Worm (Caenorhabditis elegans) whole organism, mixed stage, embryonic: ENCODE results near the gene fbxb-60.

ENCODE experiments used
- ceh-83 ChIP-seq: fragments of 200-800 bp; sonication (Bioruptor generic); optimal IDR thresholded peaks from 2 replicates; lab custom pipeline; 2018; ENCODE audit warnings: mild to moderate bottlenecking, missing genetic modification characterization, missing compliant biosample characterization
- elt-1 ChIP-seq: sonication (generic microtip); optimal IDR thresholded peaks from 2 replicates; lab custom pipeline; 2017; ENCODE audit warnings: missing genetic modification characterization, mild to moderate bottlenecking, missing compliant biosample characterization, antibody characterized with exemption, moderate library complexity, borderline replicate concordance; ENCODE audit not compliant: insufficient read depth
- lin-13 ChIP-seq: fragments of 150-350 bp; optimal IDR thresholded peaks from 2 replicates; lab custom pipeline; 2014; ENCODE audit warnings: missing biosample characterization, missing genetic modification characterization
- mab-5 ChIP-seq: fragments of 150-350 bp; optimal IDR thresholded peaks from 2 replicates; lab custom pipeline; 2014; ENCODE audit warnings: missing biosample characterization, missing genetic modification characterization
- mep-1 ChIP-seq: fragments of 150-350 bp; optimal IDR thresholded peaks from 2 replicates; lab custom pipeline; 2017; ENCODE audit warnings: missing biosample characterization, missing genetic modification reagents, missing genetic modification characterization, inconsistent platforms
- nhr-237 ChIP-seq: fragments of 150-350 bp; optimal IDR thresholded peaks from 2 replicates; lab custom pipeline; 2014; ENCODE audit warnings: missing biosample characterization, missing genetic modification characterization
- nhr-28 ChIP-seq: fragments of 150-350 bp; optimal IDR thresholded peaks from 2 replicates; lab custom pipeline; 2014; ENCODE audit warnings: missing biosample characterization, missing genetic modification characterization
- nhr-76 ChIP-seq: sonication (generic microtip); optimal IDR thresholded peaks from 2 replicates; lab custom pipeline; 2017; ENCODE audit warnings: missing biosample characterization, missing genetic modification characterization
- pha-4 ChIP-seq: fragments of 150-350 bp; optimal IDR thresholded peaks from 2 replicates; lab custom pipeline; 2018; ENCODE audit warnings: missing biosample characterization, missing genetic modification reagents, missing genetic modification characterization
- sptf-1 ChIP-seq: sonication (generic microtip); optimal IDR thresholded peaks from 2 replicates; lab custom pipeline; 2017; ENCODE audit warnings: mild to moderate bottlenecking, missing genetic modification characterization, moderate library complexity, missing compliant biosample characterization
- tbx-8 ChIP-seq: fragments of 200-800 bp; sonication (Bioruptor generic); optimal IDR thresholded peaks from 2 replicates; lab custom pipeline; 2018; ENCODE audit warnings: mild to moderate bottlenecking, missing genetic modification characterization, moderate library complexity, missing compliant biosample characterization
- unc-120 ChIP-seq: sonication (generic microtip); optimal IDR thresholded peaks from 2 replicates; lab custom pipeline; 2017; ENCODE audit warnings: missing genetic modification characterization, missing compliant biosample characterization; ENCODE audit not compliant: poor library complexity, severe bottlenecking
- unc-39 ChIP-seq: fragments of 150-350 bp; optimal IDR thresholded peaks from 2 replicates; lab custom pipeline; 2014; ENCODE audit warnings: missing biosample characterization, missing genetic modification characterization
- unc-62 ChIP-seq: fragments of 150-350 bp; optimal IDR thresholded peaks from 2 replicates; lab custom pipeline; 2014; ENCODE audit warnings: missing biosample characterization, missing genetic modification reagents, missing genetic modification characterization

DNA sequence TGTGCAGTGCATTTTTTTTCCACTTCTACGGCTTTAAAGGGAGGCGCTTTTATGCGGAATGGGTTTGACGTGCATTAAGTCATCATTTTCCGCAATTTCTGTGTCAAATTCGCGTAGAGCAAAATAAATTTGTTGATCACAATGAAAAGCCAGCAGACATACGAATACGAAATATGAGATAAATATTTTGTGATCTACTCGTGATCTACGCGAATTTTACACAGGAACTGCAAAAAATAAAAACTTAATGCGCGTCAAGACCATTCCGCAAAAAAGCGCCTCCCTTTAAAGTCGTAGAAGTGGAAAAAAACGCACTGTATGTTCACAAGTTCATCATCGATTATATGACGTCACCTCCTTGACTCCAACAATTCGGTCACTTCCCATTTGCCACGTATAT, 13.8 kb downstream of the fbxb-60 start, which contains the start of gene C43D7.8:
- TF ChIP-seq mab-5 (tag; lab: Kevin White, UChicago) (no peak), unc-39 (tag; lab: Kevin White, UChicago) (no peak), pha-4 (tag; lab: Kevin White, UChicago) (no peak), tbx-8 (GFP tag; lab: Kevin White, UChicago) (no peak), nhr-76 (tag; lab: Kevin White, UChicago) (no peak), lin-13 (tag; lab: Kevin White, UChicago) (no peak), mep-1 (no peak), unc-62 (no peak), nhr-28 (tag; lab: Kevin White, UChicago) (no peak), nhr-237 (tag; lab: Kevin White, UChicago) (no peak), sptf-1 (tag; lab: Kevin White, UChicago) (no peak), ceh-83 (GFP tag; lab: Kevin White, UChicago) (no peak), unc-120 (tag; lab: Kevin White, UChicago) (no peak), elt-1 (tag; lab: Kevin White, UChicago) (no peak)
